Fruit fly (Drosophila melanogaster) whole organism, embryonic: ENCODE measurements around the gene sac.

Experiments used
- B-H2 ChIP-seq: fragments of 200-800 bp; sonication (Bioruptor generic); optimal IDR thresholded peaks from 2 replicates; lab custom pipeline; 2018; ENCODE audit warnings: missing biosample characterization, mild to moderate bottlenecking, missing genetic modification characterization
- BtbVII ChIP-seq: fragments of 200-800 bp; sonication (Bioruptor generic); optimal IDR thresholded peaks from 3 replicates; lab custom pipeline; 2017; ENCODE audit warnings: missing biosample characterization, mild to moderate bottlenecking, missing genetic modification characterization
- C15 ChIP-seq: fragments of 200-800 bp; sonication (Bioruptor generic); IDR thresholded peaks from 3 replicates; pipeline ENCODE4 v1.3.6; 2022; ENCODE audit warnings: missing biosample characterization, missing genetic modification characterization
- CG10274 ChIP-seq: fragments of 200-800 bp; sonication (Bioruptor generic); optimal IDR thresholded peaks from 3 replicates; lab custom pipeline; 2017; ENCODE audit warnings: missing biosample characterization, mild to moderate bottlenecking, missing genetic modification characterization
- CG11398 ChIP-seq: fragments of 200-800 bp; sonication (Bioruptor generic); optimal IDR thresholded peaks from 2 replicates; lab custom pipeline; 2016; ENCODE audit warnings: missing biosample characterization, missing genetic modification characterization
- CG12104 ChIP-seq: fragments of 200-800 bp; sonication (Bioruptor generic); optimal IDR thresholded peaks from 3 replicates; lab custom pipeline; 2016; ENCODE audit warnings: missing biosample characterization, missing genetic modification characterization
- CG13287 ChIP-seq: fragments of 200-800 bp; sonication (Bioruptor generic); IDR thresholded peaks from 2 replicates; pipeline ENCODE4 v1.3.6; 2022; ENCODE audit warnings: missing biosample characterization, missing genetic modification characterization; ENCODE audit not compliant: partially characterized antibody
- CG13624 ChIP-seq: fragments of 200-800 bp; sonication (Bioruptor generic); optimal IDR thresholded peaks from 2 replicates; lab custom pipeline; 2016; ENCODE audit warnings: missing biosample characterization, missing genetic modification characterization
- CG13775 ChIP-seq: fragments of 200-800 bp; sonication (Bioruptor generic); optimal IDR thresholded peaks from 3 replicates; lab custom pipeline; 2017; ENCODE audit warnings: missing biosample characterization, mild to moderate bottlenecking, missing genetic modification characterization
- CG15073 ChIP-seq: fragments of 200-800 bp; sonication (Bioruptor generic); optimal IDR thresholded peaks from 2 replicates; lab custom pipeline; 2016; ENCODE audit warnings: missing biosample characterization, missing genetic modification characterization
- CG1529 ChIP-seq: fragments of 200-800 bp; sonication (Bioruptor generic); optimal IDR thresholded peaks from 3 replicates; lab custom pipeline; 2018; ENCODE audit warnings: missing biosample characterization, missing genetic modification characterization
- CG15479 ChIP-seq: fragments of 200-800 bp; sonication (Bioruptor generic); optimal IDR thresholded peaks from 3 replicates; lab custom pipeline; 2019; ENCODE audit warnings: missing biosample characterization, mild to moderate bottlenecking, missing genetic modification characterization, moderate library complexity
- CG16815 ChIP-seq: fragments of 200-800 bp; sonication (Bioruptor generic); optimal IDR thresholded peaks from 3 replicates; lab custom pipeline; 2017; ENCODE audit warnings: missing biosample characterization, mild to moderate bottlenecking, missing genetic modification characterization
- CG17328 ChIP-seq: fragments of 200-800 bp; sonication (Bioruptor generic); IDR thresholded peaks from 2 replicates; pipeline ENCODE4 v1.3.6; 2022; ENCODE audit warnings: missing biosample characterization, missing genetic modification characterization
- CG18476 ChIP-seq: fragments of 200-800 bp; sonication (Bioruptor generic); optimal IDR thresholded peaks from 2 replicates; lab custom pipeline; 2016; ENCODE audit warnings: missing biosample characterization, mild to moderate bottlenecking, missing genetic modification characterization
- CG3281 ChIP-seq: fragments of 200-800 bp; sonication (Bioruptor generic); optimal IDR thresholded peaks from 3 replicates; lab custom pipeline; 2017; ENCODE audit warnings: missing biosample characterization, mild to moderate bottlenecking, missing genetic modification characterization
- CG4707 ChIP-seq: fragments of 200-800 bp; sonication (Bioruptor generic); optimal IDR thresholded peaks from 2 replicates; lab custom pipeline; 2018; ENCODE audit warnings: missing biosample characterization, mild to moderate bottlenecking, missing genetic modification characterization, moderate library complexity
- CG5180 ChIP-seq: fragments of 200-800 bp; sonication (Bioruptor generic); optimal IDR thresholded peaks from 3 replicates; lab custom pipeline; 2017; ENCODE audit warnings: missing biosample characterization, missing genetic modification characterization, mild to moderate bottlenecking, moderate library complexity, missing genetic modification reagents
- CHES-1-like ChIP-seq: fragments of 200-800 bp; sonication (Bioruptor generic); optimal IDR thresholded peaks from 2 replicates; lab custom pipeline; 2016; ENCODE audit warnings: missing biosample characterization, missing genetic modification characterization
- CkIIα-i1 ChIP-seq: fragments of 200-800 bp; sonication (Bioruptor generic); IDR thresholded peaks from 2 replicates; pipeline ENCODE4 v1.3.6; 2022; ENCODE audit warnings: missing biosample characterization, missing genetic modification characterization
- D19A ChIP-seq: fragments of 200-800 bp; optimal IDR thresholded peaks from 3 replicates; lab custom pipeline; 2019; ENCODE audit warnings: missing biosample characterization, mild to moderate bottlenecking, missing genetic modification characterization, moderate library complexity
- Dbx ChIP-seq: fragments of 200-800 bp; sonication (Bioruptor generic); IDR thresholded peaks from 3 replicates; pipeline ENCODE4 v1.3.6; 2022; ENCODE audit warnings: missing biosample characterization, missing genetic modification characterization
- Drgx ChIP-seq: fragments of 200-800 bp; sonication (Bioruptor generic); IDR thresholded peaks from 2 replicates; pipeline ENCODE4 v1.3.6; 2022; ENCODE audit warnings: missing biosample characterization, missing genetic modification characterization
- Elba2 ChIP-seq: fragments of 200-800 bp; sonication (Bioruptor generic); optimal IDR thresholded peaks from 3 replicates; lab custom pipeline; 2016; ENCODE audit warnings: missing biosample characterization, missing genetic modification characterization
- Ets65A ChIP-seq: fragments of 200-800 bp; sonication (Bioruptor generic); peaks from one replicate; lab custom pipeline; 2016; ENCODE audit warnings: missing biosample characterization, missing genetic modification characterization
- Fer2 ChIP-seq: fragments of 200-800 bp; sonication (Bioruptor generic); optimal IDR thresholded peaks from 2 replicates; lab custom pipeline; 2018; ENCODE audit warnings: missing biosample characterization, mild to moderate bottlenecking, missing genetic modification characterization, moderate library complexity
- Hr51 ChIP-seq, 2 experiments: fragments of 200-800 bp; sonication (Bioruptor generic); optimal IDR thresholded peaks; 2 replicates in 1 of 2; 3 replicates in 1 of 2; lab custom pipeline; 2016 to 2018; ENCODE audit warnings: missing biosample characterization in 2 of 2, missing genetic modification characterization in 2 of 2, mild to moderate bottlenecking in 1 of 2, moderate library complexity in 1 of 2
- MTF-1 ChIP-seq: fragments of 200-800 bp; sonication (Bioruptor generic); optimal IDR thresholded peaks from 2 replicates; lab custom pipeline; 2018; ENCODE audit warnings: missing biosample characterization, mild to moderate bottlenecking, missing genetic modification characterization, borderline replicate concordance
- Med ChIP-seq: fragments of 200-800 bp; sonication (Bioruptor generic); peaks from one replicate; lab custom pipeline; 2016; ENCODE audit warnings: missing biosample characterization, missing genetic modification characterization, mild to moderate bottlenecking, inconsistent platforms, moderate library complexity
- Nf-YA ChIP-seq: fragments of 200-800 bp; sonication (Bioruptor generic); IDR thresholded peaks from 2 replicates; pipeline ENCODE4 v1.3.6; 2022; ENCODE audit warnings: missing biosample characterization, missing genetic modification characterization
- NfI ChIP-seq: fragments of 200-800 bp; sonication (Bioruptor generic); optimal IDR thresholded peaks from 3 replicates; lab custom pipeline; 2018; ENCODE audit warnings: missing biosample characterization, mild to moderate bottlenecking, missing genetic modification characterization, moderate library complexity
- Sox102F ChIP-seq: fragments of 200-800 bp; sonication (Bioruptor generic); optimal IDR thresholded peaks from 2 replicates; lab custom pipeline; 2018; ENCODE audit warnings: missing biosample characterization, mild to moderate bottlenecking, missing genetic modification characterization, moderate library complexity
- Taf1 ChIP-seq: fragments of 200-800 bp; sonication (Bioruptor generic); IDR thresholded peaks from 2 replicates; pipeline ENCODE4 v1.3.6; 2022; ENCODE audit warnings: missing biosample characterization, missing genetic modification characterization
- ase ChIP-seq: fragments of 200-800 bp; sonication (Bioruptor generic); IDR thresholded peaks from 3 replicates; pipeline ENCODE4 v1.3.6; 2022; ENCODE audit warnings: missing biosample characterization, missing genetic modification characterization
- cas ChIP-seq: fragments of 200-800 bp; sonication (Bioruptor generic); IDR thresholded peaks from 2 replicates; pipeline ENCODE4 v1.3.6; 2022; ENCODE audit warnings: missing biosample characterization, missing genetic modification characterization
- chinmo ChIP-seq: fragments of 200-800 bp; sonication (Bioruptor generic); IDR thresholded peaks from 4 replicates; pipeline ENCODE4 v1.3.6; 2022; ENCODE audit warnings: missing biosample characterization, missing genetic modification characterization; ENCODE audit not compliant: partially characterized antibody
- chn ChIP-seq: fragments of 200-800 bp; sonication (Bioruptor generic); optimal IDR thresholded peaks from 2 replicates; lab custom pipeline; 2016; ENCODE audit warnings: missing biosample characterization, missing genetic modification characterization
- cwo ChIP-seq: fragments of 200-800 bp; sonication (Bioruptor generic); optimal IDR thresholded peaks from 3 replicates; lab custom pipeline; 2017; ENCODE audit warnings: missing biosample characterization, missing genetic modification characterization, mild to moderate bottlenecking, moderate library complexity, missing genetic modification reagents
- dati ChIP-seq: fragments of 200-800 bp; sonication (Bioruptor generic); IDR thresholded peaks from 2 replicates; pipeline ENCODE4 v1.3.6; 2022; ENCODE audit warnings: missing biosample characterization, missing genetic modification characterization
- gem ChIP-seq: fragments of 200-800 bp; sonication (Bioruptor generic); optimal IDR thresholded peaks from 2 replicates; lab custom pipeline; 2019; ENCODE audit warnings: missing biosample characterization, mild to moderate bottlenecking, missing genetic modification characterization, moderate library complexity
- grn ChIP-seq: fragments of 200-800 bp; sonication (Bioruptor generic); optimal IDR thresholded peaks from 3 replicates; lab custom pipeline; 2017; ENCODE audit warnings: missing biosample characterization, missing genetic modification characterization
- gro ChIP-seq: fragments of 200-800 bp; sonication (Bioruptor generic); optimal IDR thresholded peaks from 2 replicates; lab custom pipeline; 2016; ENCODE audit warnings: missing biosample characterization, missing genetic modification characterization
- inv ChIP-seq: fragments of 200-800 bp; sonication (Bioruptor generic); IDR thresholded peaks from 2 replicates; pipeline ENCODE4 v1.3.6; 2022; ENCODE audit warnings: missing biosample characterization, missing genetic modification characterization; ENCODE audit not compliant: partially characterized antibody
- lbe ChIP-seq: fragments of 200-800 bp; sonication (Bioruptor generic); optimal IDR thresholded peaks from 2 replicates; lab custom pipeline; 2016; ENCODE audit warnings: missing biosample characterization, mild to moderate bottlenecking, missing genetic modification characterization
- oc ChIP-seq: fragments of 200-800 bp; sonication (Bioruptor generic); optimal IDR thresholded peaks from 2 replicates; lab custom pipeline; 2018; ENCODE audit warnings: missing biosample characterization, mild to moderate bottlenecking, missing genetic modification characterization, moderate library complexity
- row ChIP-seq: fragments of 200-800 bp; sonication (Bioruptor generic); IDR thresholded peaks from 3 replicates; pipeline ENCODE4 v1.3.6; 2022; ENCODE audit warnings: missing biosample characterization, missing genetic modification characterization
- ttk ChIP-seq: fragments of 200-800 bp; sonication (Bioruptor generic); IDR thresholded peaks from 2 replicates; pipeline ENCODE4 v2.1.2; 2022; ENCODE audit warnings: missing biosample characterization, missing genetic modification characterization
- tx ChIP-seq: fragments of 200-800 bp; sonication (Bioruptor generic); optimal IDR thresholded peaks from 2 replicates; lab custom pipeline; 2016; ENCODE audit warnings: missing biosample characterization, missing genetic modification characterization
- unc-4 ChIP-seq: fragments of 200-800 bp; sonication (Bioruptor generic); IDR thresholded peaks from 2 replicates; pipeline ENCODE4 v1.3.6; 2022; ENCODE audit warnings: missing biosample characterization, missing genetic modification characterization; ENCODE audit not compliant: partially characterized antibody

The sac gene

DNA sequence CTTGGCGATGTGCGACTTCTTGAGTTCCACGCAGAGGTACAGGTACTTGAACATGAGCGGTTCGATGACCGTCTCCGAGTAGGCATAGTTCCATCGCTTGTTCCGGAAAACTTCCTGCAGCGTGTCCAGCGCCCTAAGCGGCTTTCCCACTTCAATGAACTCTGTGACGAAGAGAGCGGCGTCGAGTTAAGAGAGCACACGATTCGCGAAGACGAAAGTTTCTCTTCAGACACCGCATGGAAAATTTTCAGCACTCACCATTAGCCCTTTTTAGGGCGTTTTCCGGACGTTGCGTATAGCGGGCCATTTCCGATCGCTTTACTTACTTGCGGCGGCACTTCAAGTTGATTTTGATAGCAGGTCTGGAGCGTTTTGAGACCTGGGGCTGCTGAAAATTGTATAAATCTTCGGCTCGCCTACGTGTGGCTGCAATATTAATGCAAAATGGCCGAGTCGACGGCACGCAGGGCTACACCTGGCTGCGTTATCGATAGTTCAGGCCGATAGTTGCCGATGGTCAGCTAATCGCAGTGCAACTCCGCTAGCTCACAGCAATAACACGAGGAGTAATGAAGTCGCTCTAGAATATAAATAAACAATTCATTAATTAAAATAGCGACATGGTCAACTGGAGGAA lies 47.1 kb upstream of the sac start, which contains the start of the genes eIF3a and CG1074 (continued):
- TF ChIP-seq CG15479 (GFP tag; lab: Kevin White, UChicago) (peak; percentile 13), cwo (GFP tag; lab: Kevin White, UChicago) (peak; percentile 30), inv (GFP tag; lab: Robert Waterston, UW) (peak; percentile 96), oc (tag; lab: Kevin White, UChicago) (no peak), Hr51 (GFP tag; optimal IDR thresholded peaks at IDR 0.05; lab: Kevin White, UChicago) (peak in 1 of 2 experiments; percentile 72), CG1529 (GFP tag; lab: Kevin White, UChicago) (no peak), CG4707 (GFP tag; lab: Kevin White, UChicago) (no peak), CG16815 (no peak), CHES-1-like (GFP tag; lab: Kevin White, UChicago) (peak; percentile 75), CG15073 (GFP tag; lab: Kevin White, UChicago) (no peak), CG11398 (GFP tag; lab: Kevin White, UChicago) (peak; percentile 55), BtbVII (GFP tag; lab: Kevin White, UChicago) (peak; percentile 73), tx (GFP tag; lab: Kevin White, UChicago) (no peak), CG17328 (GFP tag; lab: Robert Waterston, UW) (peak; percentile 50; the same call in 1 of the 2 replicates), NfI (GFP tag; lab: Kevin White, UChicago) (peak; percentile 77), ase (GFP tag; lab: Robert Waterston, UW) (peak; percentile 48; the same call in 1 of the 3 replicates), CG10274 (GFP tag; lab: Kevin White, UChicago) (peak; percentile 39), CG13775 (GFP tag; lab: Kevin White, UChicago) (peak; percentile 71), CG5180 (GFP tag; lab: Kevin White, UChicago) (no peak), Nf-YA (GFP tag; lab: Robert Waterston, UW) (0 out of 2 replicates have a peak, but pooled peaks have one; percentile 41), Dbx (GFP tag; lab: Robert Waterston, UW) (peak; percentile 81), cas (GFP tag; lab: Robert Waterston, UW) (peak; percentile 54; the same call in 1 of the 2 replicates), gem (tag; lab: Kevin White, UChicago) (no peak), Ets65A (GFP tag; lab: Kevin White, UChicago) (peak; percentile 95), chn (peak; percentile 56), chinmo (GFP tag; lab: Robert Waterston, UW) (peak; percentile 97), lbe (GFP tag; lab: Kevin White, UChicago) (peak; percentile 64), B-H2 (peak; percentile 89), D19A (tag; lab: Kevin White, UChicago) (no peak), ttk (GFP tag; lab: Robert Waterston, UW) (no peak), grn (GFP tag; lab: Kevin White, UChicago) (no peak), gro (peak; percentile 75), Fer2 (tag; lab: Kevin White, UChicago) (peak; percentile 33), dati (GFP tag; lab: Robert Waterston, UW) (no peak), CG3281 (GFP tag; lab: Kevin White, UChicago) (peak; percentile 78), C15 (GFP tag; lab: Robert Waterston, UW) (0 out of 3 replicates have a peak, but pooled peaks have one; percentile 40), CG12104 (peak; percentile 33), CkIIα-i1 (GFP tag; lab: Robert Waterston, UW) (no peak), Taf1 (no peak), unc-4 (GFP tag; lab: Robert Waterston, UW) (peak; percentile 96), MTF-1 (GFP tag; lab: Kevin White, UChicago) (peak; percentile 55), Elba2 (GFP tag; lab: Kevin White, UChicago) (peak; percentile 11), Sox102F (GFP tag; lab: Kevin White, UChicago) (no peak), CG13624 (GFP tag; lab: Kevin White, UChicago) (peak; percentile 85), CG13287 (GFP tag; lab: Robert Waterston, UW) (peak; percentile 97), CG18476 (GFP tag; lab: Kevin White, UChicago) (peak; percentile 7), Drgx (GFP tag; lab: Robert Waterston, UW) (peak; percentile 22; the same call in 1 of the 2 replicates), row (GFP tag; lab: Robert Waterston, UW) (peak; percentile 63), Med (GFP tag; lab: Kevin White, UChicago) (peak; percentile 97)
